Fruit fly (Drosophila melanogaster) whole organism, embryonic: ENCODE results near the gene DAAM.

Source experiments
- Adf1 ChIP-seq: fragments of 200-800 bp; sonication (Bioruptor generic); IDR thresholded peaks from 2 replicates; pipeline ENCODE4 v1.3.6; 2022; ENCODE audit warnings: missing biosample characterization, missing genetic modification characterization
- B-H1 ChIP-seq: fragments of 200-800 bp; sonication (Bioruptor generic); IDR thresholded peaks from 3 replicates; pipeline ENCODE4 v1.3.6; 2022; ENCODE audit warnings: missing biosample characterization, missing genetic modification characterization
- CG10267 ChIP-seq: fragments of 200-800 bp; sonication (Bioruptor generic); optimal IDR thresholded peaks from 2 replicates; lab custom pipeline; 2018; ENCODE audit warnings: missing biosample characterization, mild to moderate bottlenecking, missing genetic modification characterization, moderate library complexity
- CG10543 ChIP-seq: fragments of 200-800 bp; sonication (Bioruptor generic); optimal IDR thresholded peaks from 3 replicates; lab custom pipeline; 2017; ENCODE audit warnings: missing biosample characterization, mild to moderate bottlenecking, missing genetic modification characterization, moderate library complexity
- CG11723 ChIP-seq: fragments of 200-800 bp; sonication (Bioruptor generic); optimal IDR thresholded peaks from 2 replicates; lab custom pipeline; 2017; ENCODE audit warnings: missing biosample characterization, mild to moderate bottlenecking, missing genetic modification characterization
- CG12104 ChIP-seq: fragments of 200-800 bp; sonication (Bioruptor generic); optimal IDR thresholded peaks from 3 replicates; lab custom pipeline; 2016; ENCODE audit warnings: missing biosample characterization, missing genetic modification characterization
- CG12155 ChIP-seq: fragments of 200-800 bp; sonication (Bioruptor generic); optimal IDR thresholded peaks from 3 replicates; lab custom pipeline; 2016; ENCODE audit warnings: missing biosample characterization, missing genetic modification characterization
- CG12769 ChIP-seq: fragments of 200-800 bp; sonication (Bioruptor generic); optimal IDR thresholded peaks from 2 replicates; lab custom pipeline; 2019; ENCODE audit warnings: missing biosample characterization, mild to moderate bottlenecking, missing genetic modification characterization, moderate library complexity
- CG13296 ChIP-seq: fragments of 200-800 bp; sonication (Bioruptor generic); optimal IDR thresholded peaks from 3 replicates; lab custom pipeline; 2018; ENCODE audit warnings: missing biosample characterization, mild to moderate bottlenecking, missing genetic modification characterization
- CG14014 ChIP-seq: fragments of 200-800 bp; sonication (Bioruptor generic); IDR thresholded peaks from 2 replicates; pipeline ENCODE4 v1.3.6; 2022; ENCODE audit warnings: missing biosample characterization, missing genetic modification characterization
- CG15601 ChIP-seq: fragments of 200-800 bp; sonication (Bioruptor generic); optimal IDR thresholded peaks from 3 replicates; lab custom pipeline; 2019; ENCODE audit warnings: missing biosample characterization, mild to moderate bottlenecking, missing genetic modification characterization, moderate library complexity
- CG1792 ChIP-seq: fragments of 200-800 bp; sonication (Bioruptor generic); optimal IDR thresholded peaks from 2 replicates; lab custom pipeline; 2016; ENCODE audit warnings: missing biosample characterization, missing genetic modification characterization
- CG18262 ChIP-seq: fragments of 200-800 bp; optimal IDR thresholded peaks from 3 replicates; lab custom pipeline; 2019; ENCODE audit warnings: missing biosample characterization, mild to moderate bottlenecking, missing genetic modification characterization, moderate library complexity
- CG18599 ChIP-seq: fragments of 200-800 bp; sonication (Bioruptor generic); optimal IDR thresholded peaks from 3 replicates; lab custom pipeline; 2017; ENCODE audit warnings: missing biosample characterization, missing genetic modification characterization, mild to moderate bottlenecking, moderate library complexity, missing genetic modification reagents
- CG32772 ChIP-seq: fragments of 200-800 bp; sonication (Bioruptor generic); IDR thresholded peaks from 2 replicates; pipeline ENCODE4 v1.3.6; 2022; ENCODE audit warnings: missing biosample characterization, missing genetic modification characterization
- CG3407 ChIP-seq: fragments of 200-800 bp; sonication (Bioruptor generic); optimal IDR thresholded peaks from 2 replicates; lab custom pipeline; 2018; ENCODE audit warnings: missing biosample characterization, mild to moderate bottlenecking, missing genetic modification characterization
- CG34422 ChIP-seq: fragments of 200-800 bp; sonication (Bioruptor generic); IDR thresholded peaks from 3 replicates; pipeline ENCODE4 v1.3.6; 2022; ENCODE audit warnings: missing biosample characterization, missing genetic modification characterization
- CG4424 ChIP-seq: fragments of 200-800 bp; sonication (Bioruptor generic); optimal IDR thresholded peaks from 3 replicates; lab custom pipeline; 2016; ENCODE audit warnings: missing biosample characterization, missing genetic modification characterization
- CG8765 ChIP-seq: fragments of 200-800 bp; sonication (Bioruptor generic); IDR thresholded peaks from 2 replicates; pipeline ENCODE4 v1.3.6; 2022; ENCODE audit warnings: missing biosample characterization, missing genetic modification characterization
- CG9437 ChIP-seq: fragments of 200-800 bp; sonication (Bioruptor generic); optimal IDR thresholded peaks from 2 replicates; lab custom pipeline; 2018; ENCODE audit warnings: missing biosample characterization, mild to moderate bottlenecking, missing genetic modification characterization
- CTCF ChIP-seq: fragments of 200-800 bp; sonication (Bioruptor generic); optimal IDR thresholded peaks from 2 replicates; lab custom pipeline; 2017; ENCODE audit warnings: missing biosample characterization, mild to moderate bottlenecking, missing genetic modification characterization, moderate library complexity
- Camta ChIP-seq: fragments of 200-800 bp; sonication (Bioruptor generic); optimal IDR thresholded peaks from 2 replicates; lab custom pipeline; 2016; ENCODE audit warnings: missing biosample characterization, missing genetic modification characterization
- Chrac-16 ChIP-seq: fragments of 200-800 bp; sonication (Bioruptor generic); optimal IDR thresholded peaks from 3 replicates; lab custom pipeline; 2016; ENCODE audit warnings: missing biosample characterization, missing genetic modification characterization
- Deaf1 ChIP-seq: fragments of 200-800 bp; optimal IDR thresholded peaks from 3 replicates; lab custom pipeline; 2019; ENCODE audit warnings: missing biosample characterization, mild to moderate bottlenecking, missing genetic modification characterization, moderate library complexity
- H15 ChIP-seq: fragments of 200-800 bp; sonication (Bioruptor generic); IDR thresholded peaks from 3 replicates; pipeline ENCODE4 v1.3.6; 2022; ENCODE audit warnings: missing biosample characterization, missing genetic modification characterization
- Hey ChIP-seq: fragments of 200-800 bp; sonication (Bioruptor generic); optimal IDR thresholded peaks from 3 replicates; lab custom pipeline; 2018; ENCODE audit warnings: missing biosample characterization, mild to moderate bottlenecking, missing genetic modification characterization
- Hr78 ChIP-seq, 2 experiments: fragments of 200-800 bp in 1 of 2; fragments of >200 bp in 1 of 2; sonication (Bioruptor generic) in 1 of 2; optimal IDR thresholded peaks; 2 replicates each; lab custom pipeline; 2017 to 2019; ENCODE audit warnings: missing biosample characterization in 2 of 2, missing genetic modification characterization in 2 of 2, mild to moderate bottlenecking in 1 of 2, moderate library complexity in 1 of 2
- Lhr ChIP-seq: fragments of 200-800 bp; sonication (Bioruptor generic); optimal IDR thresholded peaks from 3 replicates; lab custom pipeline; 2017; ENCODE audit warnings: mild to moderate bottlenecking, missing biosample characterization, missing genetic modification reagents, missing genetic modification characterization
- MBD-R2 ChIP-seq: fragments of 200-800 bp; sonication (Bioruptor generic); IDR thresholded peaks from 2 replicates; pipeline ENCODE4 v1.3.6; 2022; ENCODE audit warnings: missing biosample characterization, missing genetic modification characterization
- Med ChIP-seq: fragments of 200-800 bp; sonication (Bioruptor generic); peaks from one replicate; lab custom pipeline; 2016; ENCODE audit warnings: missing biosample characterization, missing genetic modification characterization, mild to moderate bottlenecking, inconsistent platforms, moderate library complexity
- Nf-YA ChIP-seq: fragments of 200-800 bp; sonication (Bioruptor generic); IDR thresholded peaks from 2 replicates; pipeline ENCODE4 v1.3.6; 2022; ENCODE audit warnings: missing biosample characterization, missing genetic modification characterization
- NfI ChIP-seq: fragments of 200-800 bp; sonication (Bioruptor generic); optimal IDR thresholded peaks from 3 replicates; lab custom pipeline; 2018; ENCODE audit warnings: missing biosample characterization, mild to moderate bottlenecking, missing genetic modification characterization, moderate library complexity
- PHDP ChIP-seq: fragments of 200-800 bp; sonication (Bioruptor generic); optimal IDR thresholded peaks from 3 replicates; lab custom pipeline; 2018; ENCODE audit warnings: missing biosample characterization, mild to moderate bottlenecking, missing genetic modification characterization, moderate library complexity
- Tbp ChIP-seq: fragments of >200 bp; optimal IDR thresholded peaks from 2 replicates; lab custom pipeline; 2018; ENCODE audit warnings: missing biosample characterization, missing genetic modification characterization
- Xrp1 ChIP-seq: fragments of 200-800 bp; sonication (Bioruptor generic); IDR thresholded peaks from 2 replicates; pipeline ENCODE4 v1.3.6; 2022; ENCODE audit warnings: missing biosample characterization, missing genetic modification characterization
- br ChIP-seq: fragments of >200 bp; optimal IDR thresholded peaks from 2 replicates; lab custom pipeline; 2017
- crol ChIP-seq: fragments of 200-800 bp; sonication (Bioruptor generic); IDR thresholded peaks from 2 replicates; pipeline ENCODE4 v1.3.6; 2022; ENCODE audit warnings: missing biosample characterization, missing genetic modification characterization
- eyg ChIP-seq: fragments of 200-800 bp; sonication (Bioruptor generic); optimal IDR thresholded peaks from 3 replicates; lab custom pipeline; 2016; ENCODE audit warnings: missing biosample characterization, missing genetic modification characterization
- ftz-f1 ChIP-seq: fragments of 200-800 bp; sonication (Bioruptor generic); optimal IDR thresholded peaks from 2 replicates; lab custom pipeline; 2016; ENCODE audit warnings: missing biosample characterization, missing genetic modification characterization
- her ChIP-seq: fragments of 200-800 bp; sonication (Bioruptor generic); optimal IDR thresholded peaks from 2 replicates; lab custom pipeline; 2016; ENCODE audit warnings: missing biosample characterization, missing genetic modification characterization
- jumu ChIP-seq: fragments of 200-800 bp; sonication (Bioruptor generic); optimal IDR thresholded peaks from 3 replicates; lab custom pipeline; 2016; ENCODE audit warnings: missing biosample characterization, missing genetic modification characterization
- pita ChIP-seq: fragments of 200-800 bp; sonication (Bioruptor generic); optimal IDR thresholded peaks from 2 replicates; lab custom pipeline; 2017; ENCODE audit warnings: missing biosample characterization, mild to moderate bottlenecking, missing genetic modification characterization
- psq ChIP-seq: fragments of 200-800 bp; sonication (Bioruptor generic); optimal IDR thresholded peaks from 2 replicates; lab custom pipeline; 2017; ENCODE audit warnings: missing biosample characterization, missing genetic modification characterization
- schlank ChIP-seq: fragments of 200-800 bp; sonication (Bioruptor generic); optimal IDR thresholded peaks from 2 replicates; lab custom pipeline; 2018; ENCODE audit warnings: missing biosample characterization, mild to moderate bottlenecking, missing genetic modification characterization
- sens ChIP-seq: fragments of 200-800 bp; sonication (Bioruptor generic); peaks from one replicate; lab custom pipeline; 2016; ENCODE audit warnings: missing biosample characterization, missing genetic modification characterization
- slou ChIP-seq: fragments of 200-800 bp; sonication (Bioruptor generic); optimal IDR thresholded peaks from 3 replicates; lab custom pipeline; 2016; ENCODE audit warnings: missing biosample characterization, missing genetic modification characterization
- sr ChIP-seq: fragments of 200-800 bp; sonication (Bioruptor generic); IDR thresholded peaks from 3 replicates; pipeline ENCODE4 v1.3.6; 2022; ENCODE audit warnings: missing biosample characterization, missing genetic modification characterization
- trem ChIP-seq: fragments of 200-800 bp; optimal IDR thresholded peaks from 3 replicates; lab custom pipeline; 2019; ENCODE audit warnings: missing biosample characterization, mild to moderate bottlenecking, missing genetic modification characterization, moderate library complexity
- vnd ChIP-seq: fragments of 200-800 bp; sonication (Bioruptor generic); IDR thresholded peaks from 3 replicates; pipeline ENCODE4 v1.3.6; 2022; ENCODE audit warnings: missing biosample characterization, missing genetic modification characterization; ENCODE audit not compliant: partially characterized antibody

DAAM gene

dm6 chrX:1286868-1287835 lies 35.0 kb downstream of the DAAM start, which contains the start of gene CG32812 (continued):
- TF ChIP-seq B-H1 (no peak), schlank (tag; lab: Kevin White, UChicago) (no peak), CG18262 (no peak), CG14014 (GFP tag; lab: Robert Waterston, UW) (no peak), CTCF (peak; percentile 35), CG8765 (GFP tag; lab: Robert Waterston, UW) (no peak), jumu (GFP tag; lab: Kevin White, UChicago) (no peak), CG32772 (GFP tag; lab: Robert Waterston, UW) (no peak), NfI (GFP tag; lab: Kevin White, UChicago) (peak; percentile 25), CG12769 (peak; percentile 81), CG10543 (GFP tag; lab: Kevin White, UChicago) (peak; percentile 66), MBD-R2 (GFP tag; lab: Robert Waterston, UW) (no peak), Xrp1 (GFP tag; lab: Robert Waterston, UW) (no peak), eyg (GFP tag; lab: Kevin White, UChicago) (no peak), Tbp (no peak), her (GFP tag; lab: Kevin White, UChicago) (no peak), PHDP (tag; lab: Kevin White, UChicago) (no peak), vnd (GFP tag; lab: Robert Waterston, UW) (no peak), Hey (tag; lab: Kevin White, UChicago) (no peak), sens (GFP tag; lab: Kevin White, UChicago) (peak; percentile 35), CG12104 (no peak), crol (GFP tag; lab: Robert Waterston, UW) (peak; percentile 83), CG10267 (no peak), CG13296 (GFP tag; lab: Kevin White, UChicago) (no peak), Hr78 (GFP tag; optimal IDR thresholded peaks at IDR 0.05; lab: Kevin White, UChicago) (peak in 1 of 2 experiments; percentile 48), Nf-YA (GFP tag; lab: Robert Waterston, UW) (no peak), CG12155 (GFP tag; lab: Kevin White, UChicago) (peak; percentile 92), Deaf1 (tag; lab: Kevin White, UChicago) (no peak), CG4424 (GFP tag; lab: Kevin White, UChicago) (no peak), sr (GFP tag; lab: Robert Waterston, UW) (peak; percentile 94), CG11723 (GFP tag; lab: Kevin White, UChicago) (no peak), CG34422 (GFP tag; lab: Robert Waterston, UW) (no peak), Lhr (no peak), slou (GFP tag; lab: Kevin White, UChicago) (no peak), Camta (GFP tag; lab: Kevin White, UChicago) (no peak), CG3407 (GFP tag; lab: Kevin White, UChicago) (no peak), CG18599 (no peak), ftz-f1 (GFP tag; lab: Kevin White, UChicago) (peak; percentile 84), Adf1 (GFP tag; lab: Robert Waterston, UW) (no peak), Chrac-16 (no peak), Med (GFP tag; lab: Kevin White, UChicago) (peak; percentile 16), br (no peak), pita (GFP tag; lab: Kevin White, UChicago) (peak; percentile 40), trem (tag; lab: Kevin White, UChicago) (no peak), CG15601 (no peak), CG1792 (GFP tag; lab: Kevin White, UChicago) (no peak), psq (no peak), H15 (GFP tag; lab: Robert Waterston, UW) (no peak), CG9437 (GFP tag; lab: Kevin White, UChicago) (peak; percentile 64)
